Fruit fly (Drosophila melanogaster) whole organism, embryonic: Measurements from ENCODE around the gene Nsun5.

Experiments
- ATbp ChIP-seq: fragments of 200-800 bp; sonication (Bioruptor generic); optimal IDR thresholded peaks from 2 replicates; lab custom pipeline; 2017; ENCODE audit warnings: missing biosample characterization, mild to moderate bottlenecking, missing genetic modification characterization, missing genetic modification reagents
- Aef1 ChIP-seq: fragments of 200-800 bp; sonication (Bioruptor generic); IDR thresholded peaks from 3 replicates; pipeline ENCODE4 v1.3.6; 2022; ENCODE audit warnings: missing biosample characterization, missing genetic modification characterization
- Blimp-1 ChIP-seq: fragments of 200-800 bp; sonication (Bioruptor generic); optimal IDR thresholded peaks from 3 replicates; lab custom pipeline; 2018; ENCODE audit warnings: missing biosample characterization, missing genetic modification characterization, mild to moderate bottlenecking, moderate library complexity, missing genetic modification reagents
- CG10565 ChIP-seq: fragments of 200-800 bp; sonication (Bioruptor generic); optimal IDR thresholded peaks from 3 replicates; lab custom pipeline; 2016; ENCODE audit warnings: missing biosample characterization, mild to moderate bottlenecking, missing genetic modification characterization
- CG13894 ChIP-seq: fragments of 200-800 bp; sonication (Bioruptor generic); optimal IDR thresholded peaks from 3 replicates; lab custom pipeline; 2018; ENCODE audit warnings: missing biosample characterization, mild to moderate bottlenecking, missing genetic modification characterization, moderate library complexity
- CG15011 ChIP-seq: fragments of 200-800 bp; sonication (Bioruptor generic); optimal IDR thresholded peaks from 3 replicates; lab custom pipeline; 2018; ENCODE audit warnings: missing biosample characterization, mild to moderate bottlenecking, missing genetic modification characterization
- CG17912 ChIP-seq: fragments of 200-800 bp; sonication (Bioruptor generic); optimal IDR thresholded peaks from 2 replicates; lab custom pipeline; 2018; ENCODE audit warnings: missing biosample characterization, mild to moderate bottlenecking, missing genetic modification characterization
- CG18011 ChIP-seq: fragments of 200-800 bp; sonication (Bioruptor generic); optimal IDR thresholded peaks from 2 replicates; lab custom pipeline; 2017; ENCODE audit warnings: missing biosample characterization, missing genetic modification characterization, mild to moderate bottlenecking, moderate library complexity, missing genotype
- CG2116 ChIP-seq: fragments of 200-800 bp; sonication (Bioruptor generic); optimal IDR thresholded peaks from 3 replicates; lab custom pipeline; 2018; ENCODE audit warnings: missing biosample characterization, mild to moderate bottlenecking, missing genetic modification characterization
- CG2199 ChIP-seq: fragments of 200-800 bp; sonication (Bioruptor generic); IDR thresholded peaks from 3 replicates; pipeline ENCODE4 v1.3.6; 2022; ENCODE audit warnings: missing biosample characterization, missing genetic modification characterization
- CG33557 ChIP-seq: fragments of 200-800 bp; sonication (Bioruptor generic); optimal IDR thresholded peaks from 2 replicates; lab custom pipeline; 2019; ENCODE audit warnings: missing biosample characterization, mild to moderate bottlenecking, missing genetic modification characterization, moderate library complexity
- CG34422 ChIP-seq: fragments of 200-800 bp; sonication (Bioruptor generic); IDR thresholded peaks from 3 replicates; pipeline ENCODE4 v1.3.6; 2022; ENCODE audit warnings: missing biosample characterization, missing genetic modification characterization
- CG3838 ChIP-seq: fragments of 200-800 bp; sonication (Bioruptor generic); optimal IDR thresholded peaks from 3 replicates; lab custom pipeline; 2016; ENCODE audit warnings: missing biosample characterization, missing genetic modification characterization
- CG4854 ChIP-seq: fragments of 200-800 bp; sonication (Bioruptor generic); optimal IDR thresholded peaks from 2 replicates; lab custom pipeline; 2016; ENCODE audit warnings: missing biosample characterization, missing genetic modification characterization, inconsistent platforms
- CG6175 ChIP-seq: fragments of 200-800 bp; sonication (Bioruptor generic); IDR thresholded peaks from 3 replicates; pipeline ENCODE4 v1.3.6; 2022; ENCODE audit warnings: missing biosample characterization, missing genetic modification characterization
- CG6654 ChIP-seq: fragments of 200-800 bp; sonication (Bioruptor generic); optimal IDR thresholded peaks from 2 replicates; lab custom pipeline; 2017; ENCODE audit warnings: missing biosample characterization, mild to moderate bottlenecking, missing genetic modification characterization
- CG7963 ChIP-seq: fragments of 200-800 bp; sonication (Bioruptor generic); IDR thresholded peaks from 3 replicates; pipeline ENCODE4 v1.3.6; 2022; ENCODE audit warnings: missing biosample characterization, missing genetic modification characterization; ENCODE audit not compliant: partially characterized antibody
- CG8765 ChIP-seq: fragments of 200-800 bp; sonication (Bioruptor generic); IDR thresholded peaks from 2 replicates; pipeline ENCODE4 v1.3.6; 2022; ENCODE audit warnings: missing biosample characterization, missing genetic modification characterization
- Camta ChIP-seq: fragments of 200-800 bp; sonication (Bioruptor generic); optimal IDR thresholded peaks from 2 replicates; lab custom pipeline; 2016; ENCODE audit warnings: missing biosample characterization, missing genetic modification characterization
- Chrac-16 ChIP-seq: fragments of 200-800 bp; sonication (Bioruptor generic); optimal IDR thresholded peaks from 3 replicates; lab custom pipeline; 2016; ENCODE audit warnings: missing biosample characterization, missing genetic modification characterization
- CrebB ChIP-seq: fragments of 200-800 bp; sonication (Bioruptor generic); optimal IDR thresholded peaks from 3 replicates; lab custom pipeline; 2018; ENCODE audit warnings: missing biosample characterization, mild to moderate bottlenecking, missing genetic modification characterization
- Ets97D ChIP-seq: fragments of 200-800 bp; sonication (Bioruptor generic); optimal IDR thresholded peaks from 3 replicates; lab custom pipeline; 2016; ENCODE audit warnings: missing biosample characterization, missing genetic modification characterization
- HLH3B ChIP-seq: fragments of 200-800 bp; sonication (Bioruptor generic); IDR thresholded peaks from 2 replicates; pipeline ENCODE4 v1.3.6; 2022; ENCODE audit warnings: missing biosample characterization, missing genetic modification characterization
- Kr ChIP-seq: fragments of 200-800 bp; sonication (Bioruptor generic); optimal IDR thresholded peaks from 2 replicates; lab custom pipeline; 2017; ENCODE audit warnings: missing biosample characterization, mild to moderate bottlenecking, missing genetic modification characterization
- MESR4 ChIP-seq: fragments of 200-800 bp; sonication (Bioruptor generic); optimal IDR thresholded peaks from 2 replicates; lab custom pipeline; 2018; ENCODE audit warnings: missing biosample characterization, mild to moderate bottlenecking, missing genetic modification characterization, moderate library complexity
- Max ChIP-seq: fragments of 200-800 bp; sonication (Bioruptor generic); optimal IDR thresholded peaks from 2 replicates; lab custom pipeline; 2016; ENCODE audit warnings: missing biosample characterization, mild to moderate bottlenecking, missing genetic modification characterization
- Med ChIP-seq: fragments of 200-800 bp; sonication (Bioruptor generic); peaks from one replicate; lab custom pipeline; 2016; ENCODE audit warnings: missing biosample characterization, missing genetic modification characterization, mild to moderate bottlenecking, inconsistent platforms, moderate library complexity
- NFAT ChIP-seq: fragments of 200-800 bp; sonication (Bioruptor generic); IDR thresholded peaks from 2 replicates; pipeline ENCODE4 v1.3.6; 2022; ENCODE audit warnings: missing biosample characterization, missing genetic modification characterization
- NK7.1 ChIP-seq: fragments of 200-800 bp; sonication (Bioruptor generic); optimal IDR thresholded peaks from 3 replicates; lab custom pipeline; 2016; ENCODE audit warnings: missing biosample characterization, missing genetic modification characterization
- NfI ChIP-seq: fragments of 200-800 bp; sonication (Bioruptor generic); optimal IDR thresholded peaks from 3 replicates; lab custom pipeline; 2018; ENCODE audit warnings: missing biosample characterization, mild to moderate bottlenecking, missing genetic modification characterization, moderate library complexity
- Optix ChIP-seq: fragments of 200-800 bp; sonication (Bioruptor generic); IDR thresholded peaks from 3 replicates; pipeline ENCODE4 v1.3.6; 2022; ENCODE audit warnings: missing biosample characterization, missing genetic modification characterization
- Six4 ChIP-seq: fragments of 200-800 bp; sonication (Bioruptor generic); optimal IDR thresholded peaks from 2 replicates; lab custom pipeline; 2016; ENCODE audit warnings: missing biosample characterization, missing genetic modification characterization
- Sox100B ChIP-seq: fragments of 200-800 bp; sonication (Bioruptor generic); optimal IDR thresholded peaks from 3 replicates; lab custom pipeline; 2018; ENCODE audit warnings: missing biosample characterization, mild to moderate bottlenecking, missing genetic modification characterization
- ara ChIP-seq: fragments of 200-800 bp; sonication (Bioruptor generic); IDR thresholded peaks from 2 replicates; pipeline ENCODE4 v1.3.6; 2022; ENCODE audit warnings: missing biosample characterization, missing genetic modification characterization
- az2 ChIP-seq: fragments of 200-800 bp; sonication (Bioruptor generic); optimal IDR thresholded peaks from 3 replicates; lab custom pipeline; 2016; ENCODE audit warnings: missing biosample characterization, missing genetic modification characterization
- bcd ChIP-seq: fragments of 200-800 bp; sonication (Bioruptor generic); optimal IDR thresholded peaks from 2 replicates; lab custom pipeline; 2017; ENCODE audit warnings: missing biosample characterization, mild to moderate bottlenecking, missing genetic modification characterization
- chif ChIP-seq, 2 experiments: fragments of 200-800 bp; sonication (Bioruptor generic); optimal IDR thresholded peaks; 3 replicates each; lab custom pipeline; 2016; ENCODE audit warnings: missing biosample characterization in 2 of 2, missing genetic modification characterization in 2 of 2
- chn ChIP-seq: fragments of 200-800 bp; sonication (Bioruptor generic); optimal IDR thresholded peaks from 2 replicates; lab custom pipeline; 2016; ENCODE audit warnings: missing biosample characterization, missing genetic modification characterization
- ci ChIP-seq: fragments of 200-800 bp; sonication (Bioruptor generic); IDR thresholded peaks from 3 replicates; pipeline ENCODE4 v1.3.6; 2022; ENCODE audit warnings: missing biosample characterization, missing genetic modification characterization
- corto ChIP-seq: fragments of 200-800 bp; sonication (Bioruptor generic); optimal IDR thresholded peaks from 2 replicates; lab custom pipeline; 2016; ENCODE audit warnings: missing biosample characterization, mild to moderate bottlenecking, missing genetic modification characterization, moderate library complexity
- crol ChIP-seq: fragments of 200-800 bp; sonication (Bioruptor generic); IDR thresholded peaks from 2 replicates; pipeline ENCODE4 v1.3.6; 2022; ENCODE audit warnings: missing biosample characterization, missing genetic modification characterization
- gro ChIP-seq: fragments of 200-800 bp; sonication (Bioruptor generic); optimal IDR thresholded peaks from 2 replicates; lab custom pipeline; 2016; ENCODE audit warnings: missing biosample characterization, missing genetic modification characterization
- gt ChIP-seq: fragments of 200-800 bp; sonication (Bioruptor generic); IDR thresholded peaks from 2 replicates; pipeline ENCODE4 v1.3.6; 2022; ENCODE audit warnings: missing biosample characterization, missing genetic modification characterization
- jigr1 ChIP-seq: fragments of 200-800 bp; sonication (Bioruptor generic); IDR thresholded peaks from 3 replicates; pipeline ENCODE4 v1.3.6; 2022; ENCODE audit warnings: missing biosample characterization, missing genetic modification characterization
- nau ChIP-seq: fragments of 200-800 bp; sonication (Bioruptor generic); optimal IDR thresholded peaks from 3 replicates; lab custom pipeline; 2017; ENCODE audit warnings: missing biosample characterization, mild to moderate bottlenecking, missing genetic modification characterization, missing genetic modification reagents
- org-1 ChIP-seq: fragments of 200-800 bp; sonication (Bioruptor generic); optimal IDR thresholded peaks from 2 replicates; lab custom pipeline; 2017; ENCODE audit warnings: missing biosample characterization, missing genetic modification characterization
- stwl ChIP-seq: fragments of 200-800 bp; sonication (Bioruptor generic); optimal IDR thresholded peaks from 3 replicates; lab custom pipeline; 2018; ENCODE audit warnings: missing biosample characterization, mild to moderate bottlenecking, missing genetic modification characterization, moderate library complexity
- tgo ChIP-seq: fragments of 200-800 bp; sonication (Bioruptor generic); IDR thresholded peaks from 3 replicates; pipeline ENCODE4 v1.3.6; 2022; ENCODE audit warnings: missing biosample characterization, missing genetic modification characterization
- tin ChIP-seq: fragments of 200-800 bp; sonication (Bioruptor generic); optimal IDR thresholded peaks from 3 replicates; lab custom pipeline; 2016; ENCODE audit warnings: missing biosample characterization, missing genetic modification characterization
- trh ChIP-seq: fragments of 200-800 bp; sonication (Bioruptor generic); optimal IDR thresholded peaks from 2 replicates; lab custom pipeline; 2016; ENCODE audit warnings: missing biosample characterization, missing genetic modification characterization

The Nsun5 gene

DNA sequence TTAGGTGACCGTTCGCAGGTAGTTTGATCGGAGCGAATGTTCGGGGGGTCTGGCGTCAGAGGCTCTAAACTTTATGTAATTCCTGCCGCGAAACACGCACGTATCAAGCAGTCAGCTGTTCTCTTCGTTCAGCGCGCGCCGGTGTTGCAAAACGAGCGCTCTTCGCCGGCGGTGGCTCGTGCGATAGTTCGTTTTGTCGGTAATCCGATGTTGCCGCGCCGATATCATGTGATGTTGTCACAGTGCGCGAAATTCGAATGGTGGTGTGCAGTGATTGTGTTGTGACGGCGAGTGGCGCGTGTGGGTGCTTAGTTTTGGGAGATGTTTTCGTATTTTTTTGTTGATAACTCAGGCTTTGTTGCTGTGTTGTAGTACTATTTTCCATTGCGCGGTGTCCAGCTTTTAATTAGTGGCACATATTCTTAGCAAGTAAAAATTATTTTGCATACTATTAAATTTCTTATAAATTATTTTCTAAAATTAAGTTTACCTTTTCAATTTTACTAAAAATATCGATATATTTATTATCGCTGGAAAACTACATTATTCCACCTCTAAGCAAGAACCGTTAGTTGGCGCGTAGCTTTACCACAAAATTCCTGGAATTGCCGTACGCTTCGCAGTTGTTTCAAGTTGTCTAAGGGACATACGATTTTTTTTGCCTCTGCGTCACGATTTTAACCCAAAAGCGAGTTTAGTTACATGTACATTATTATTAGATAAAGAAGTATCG lies 5.3 kb downstream of the Nsun5 start, which contains the start of gene nanos (continued):
- peak; percentile 86 for TF ChIP-seq NFAT (GFP tag; lab: Robert Waterston, UW)
- TF ChIP-seq Optix (GFP tag; lab: Robert Waterston, UW): peak; percentile 61; the same call in 2 of the 3 replicates
- no peak for TF ChIP-seq CG4854 (GFP tag; lab: Kevin White, UChicago)
- peak; percentile 84 for TF ChIP-seq CG34422 (GFP tag; lab: Robert Waterston, UW)
- TF ChIP-seq CG7963 (GFP tag; lab: Robert Waterston, UW): peak; percentile 98
- peak; percentile 86 for TF ChIP-seq Ets97D (GFP tag; lab: Kevin White, UChicago)
- TF ChIP-seq HLH3B: peak; percentile 49; the same call in 1 of the 2 replicates
- peak; percentile 49; the same call in 1 of the 3 replicates for TF ChIP-seq Aef1 (GFP tag; lab: Robert Waterston, UW)
- peak; percentile 55 for TF ChIP-seq ara
- peak; percentile 67 for TF ChIP-seq CG18011 (GFP tag; lab: Kevin White, UChicago)
- peak; percentile 81 for TF ChIP-seq ci (GFP tag; lab: Robert Waterston, UW)
- TF ChIP-seq crol (GFP tag; lab: Robert Waterston, UW): no peak
- peak; percentile 31 for TF ChIP-seq Six4 (GFP tag; lab: Kevin White, UChicago)
- TF ChIP-seq CG2116 (GFP tag; lab: Kevin White, UChicago): peak; percentile 88
- peak; percentile 61 for TF ChIP-seq stwl (tag; lab: Kevin White, UChicago)
- TF ChIP-seq chn: peak; percentile 35
- TF ChIP-seq tin (GFP tag; lab: Kevin White, UChicago): peak; percentile 67
- TF ChIP-seq CrebB (tag; lab: Kevin White, UChicago): peak; percentile 57
- no peak for TF ChIP-seq nau (GFP tag; lab: Kevin White, UChicago)
- no peak for TF ChIP-seq CG3838 (GFP tag; lab: Kevin White, UChicago)
- TF ChIP-seq Chrac-16 (GFP tag; lab: Kevin White, UChicago): peak; percentile 45
- TF ChIP-seq bcd (GFP tag; lab: Kevin White, UChicago): peak; percentile 86
- TF ChIP-seq gt: no peak
- peak; percentile 29 to 33 for TF ChIP-seq chif (GFP tag; optimal IDR thresholded peaks at IDR 0.05; lab: Kevin White, UChicago)
- no peak for TF ChIP-seq CG15011 (GFP tag; lab: Kevin White, UChicago)
- TF ChIP-seq CG6654 (GFP tag; lab: Kevin White, UChicago): no peak
- peak; percentile 38 for TF ChIP-seq NK7.1 (GFP tag; lab: Kevin White, UChicago)
- TF ChIP-seq org-1: no peak
- peak; percentile 57 for TF ChIP-seq Max (GFP tag; lab: Kevin White, UChicago)
- TF ChIP-seq gro (GFP tag; lab: Kevin White, UChicago): peak; percentile 87
- TF ChIP-seq jigr1 (GFP tag; lab: Robert Waterston, UW): no peak
- TF ChIP-seq corto (GFP tag; lab: Kevin White, UChicago): no peak
- TF ChIP-seq CG2199 (GFP tag; lab: Robert Waterston, UW): no peak
- TF ChIP-seq Blimp-1 (GFP tag; lab: Kevin White, UChicago): peak; percentile 6
- no peak for TF ChIP-seq trh (GFP tag; lab: Kevin White, UChicago)
- TF ChIP-seq tgo: peak; percentile 50; the same call in 2 of the 3 replicates
- no peak for TF ChIP-seq Kr (GFP tag; lab: Kevin White, UChicago)
- TF ChIP-seq CG17912 (GFP tag; lab: Kevin White, UChicago): peak; percentile 74
- no peak for TF ChIP-seq CG10565 (GFP tag; lab: Kevin White, UChicago)
- peak; percentile 51; the same call in 1 of the 2 replicates for TF ChIP-seq CG8765 (GFP tag; lab: Robert Waterston, UW)
- TF ChIP-seq CG33557 (GFP tag; lab: Kevin White, UChicago): peak; percentile 22
- TF ChIP-seq NfI (GFP tag; lab: Kevin White, UChicago): peak; percentile 70
- peak; percentile 47 for TF ChIP-seq az2 (GFP tag; lab: Kevin White, UChicago)
- TF ChIP-seq Sox100B (GFP tag; lab: Kevin White, UChicago): peak; percentile 20
- peak; percentile 28 for TF ChIP-seq Camta (GFP tag; lab: Kevin White, UChicago)
- TF ChIP-seq CG13894 (tag; lab: Kevin White, UChicago): peak; percentile 56
- TF ChIP-seq CG6175 (GFP tag; lab: Robert Waterston, UW): peak; percentile 75; the same call in 2 of the 3 replicates
- TF ChIP-seq Med: peak; percentile 97
- TF ChIP-seq ATbp: no peak
- TF ChIP-seq MESR4 (GFP tag; lab: Kevin White, UChicago): peak; percentile 78
